Worm (Caenorhabditis elegans): ENCODE results near the gene flp-25.

flp-25 gene

DNA sequence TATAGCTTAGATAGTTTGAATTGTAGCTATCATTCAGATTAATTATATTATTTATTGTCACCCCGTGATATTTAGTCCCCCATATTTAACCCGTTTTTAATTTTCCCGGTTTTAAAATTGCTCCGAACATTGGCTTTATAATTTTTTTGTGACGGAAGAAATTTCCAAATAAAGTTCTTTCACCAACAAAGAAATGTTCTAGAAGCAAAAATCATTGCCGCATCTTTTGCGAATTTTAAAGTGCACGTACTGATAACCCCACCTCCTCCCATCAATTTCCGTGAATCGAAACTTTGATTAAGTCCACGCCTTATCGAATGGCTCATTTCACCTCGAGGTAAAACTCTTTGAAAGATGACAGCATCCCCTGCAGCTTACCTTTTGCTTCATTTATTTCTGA, 36.6 kb upstream of the flp-25 start, which contains the start of gene C40H1.7:
Gene C40H1.7, plus strand, starts transcription at position 301 of the 400 bp plus-strand sequence.
- no peak for TF ChIP-seq elt-3 (tag; optimal IDR thresholded peaks at IDR 0.05)
- no peak for TF ChIP-seq nhr-43 (tag; optimal IDR thresholded peaks at IDR 0.05; ENCODE audit: poor library complexity, severe bottlenecking)
- TF ChIP-seq nhr-11 (tag; optimal IDR thresholded peaks at IDR 0.05), result no peak
- TF ChIP-seq elt-2 (tag; optimal IDR thresholded peaks at IDR 0.05), result peak; percentile 34

ce11 chrIII:9326528-9326927, 34.8 kb upstream of the flp-25 start:
- TF ChIP-seq pqm-1 (tag; optimal IDR thresholded peaks at IDR 0.05) (peak; percentile 99), jun-1 (tag; optimal IDR thresholded peaks at IDR 0.05) (peak; percentile 47), elt-2 (tag; optimal IDR thresholded peaks at IDR 0.05) (peak; percentile 99), pha-4 (tag; optimal IDR thresholded peaks at IDR 0.05) (peak; percentile 42), ztf-11 (tag; optimal IDR thresholded peaks at IDR 0.05) (no peak)

ce11 chrIII:9327910-9328309, 33.4 kb upstream of the flp-25 start:
- no peak for TF ChIP-seq nhr-237 (tag; optimal IDR thresholded peaks at IDR 0.05)
- no peak for TF ChIP-seq hmg-11 (tag; optimal IDR thresholded peaks at IDR 0.05)
- no peak for TF ChIP-seq mdl-1 (tag; optimal IDR thresholded peaks at IDR 0.05)
- no peak for TF ChIP-seq ZK546.5 (tag; optimal IDR thresholded peaks at IDR 0.05)
- no peak for TF ChIP-seq egl-5 (tag; optimal IDR thresholded peaks at IDR 0.05)
- no peak for TF ChIP-seq tbx-2 (tag; optimal IDR thresholded peaks at IDR 0.05)
- TF ChIP-seq ceh-16 (tag; optimal IDR thresholded peaks at IDR 0.05), result no peak
- TF ChIP-seq elt-3 (tag; optimal IDR thresholded peaks at IDR 0.05), result no peak

- TF ChIP-seq jun-1 (tag; optimal IDR thresholded peaks at IDR 0.05) (no peak), nhr-67 (tag; optimal IDR thresholded peaks at IDR 0.05) (no peak)
Observed at ce11 chrIII:9328732-9329131, 32.6 kb upstream of the flp-25 start.

DNA sequence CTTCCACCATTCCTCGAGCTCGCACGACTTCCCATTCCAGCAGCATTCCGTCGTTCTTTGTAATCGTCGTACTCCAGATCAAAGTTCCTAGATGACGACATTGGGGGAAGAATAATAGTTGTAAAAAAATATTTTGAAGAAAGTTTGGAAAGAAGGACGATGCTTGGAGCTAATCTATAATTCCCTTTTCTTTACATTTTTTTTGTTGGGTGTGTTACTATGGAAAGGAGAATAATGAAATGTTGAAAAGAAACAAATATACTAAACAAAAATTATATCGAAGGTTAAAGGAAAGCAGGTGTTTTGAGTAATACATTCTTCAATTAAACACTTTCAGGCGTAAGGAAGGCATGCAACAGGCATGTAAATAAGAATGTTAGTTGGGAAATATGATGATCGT, 32.1 kb upstream of the flp-25 start, which contains the start of gene C40H1.3:
Gene C40H1.3, minus strand, starts transcription at position 101 of the 400 bp plus-strand sequence.
- TF ChIP-seq mdl-1 (tag; optimal IDR thresholded peaks at IDR 0.05) (no peak), elt-3 (tag; optimal IDR thresholded peaks at IDR 0.05) (no peak), ceh-9 (tag; optimal IDR thresholded peaks at IDR 0.05) (no peak), nhr-237 (tag; optimal IDR thresholded peaks at IDR 0.05) (no peak), R02D3.7 (tag; optimal IDR thresholded peaks at IDR 0.05) (no peak), nhr-77 (tag; optimal IDR thresholded peaks at IDR 0.05) (no peak), lin-15B (tag; optimal IDR thresholded peaks at IDR 0.05) (no peak), ceh-82 (tag; optimal IDR thresholded peaks at IDR 0.05) (no peak)

DNA sequence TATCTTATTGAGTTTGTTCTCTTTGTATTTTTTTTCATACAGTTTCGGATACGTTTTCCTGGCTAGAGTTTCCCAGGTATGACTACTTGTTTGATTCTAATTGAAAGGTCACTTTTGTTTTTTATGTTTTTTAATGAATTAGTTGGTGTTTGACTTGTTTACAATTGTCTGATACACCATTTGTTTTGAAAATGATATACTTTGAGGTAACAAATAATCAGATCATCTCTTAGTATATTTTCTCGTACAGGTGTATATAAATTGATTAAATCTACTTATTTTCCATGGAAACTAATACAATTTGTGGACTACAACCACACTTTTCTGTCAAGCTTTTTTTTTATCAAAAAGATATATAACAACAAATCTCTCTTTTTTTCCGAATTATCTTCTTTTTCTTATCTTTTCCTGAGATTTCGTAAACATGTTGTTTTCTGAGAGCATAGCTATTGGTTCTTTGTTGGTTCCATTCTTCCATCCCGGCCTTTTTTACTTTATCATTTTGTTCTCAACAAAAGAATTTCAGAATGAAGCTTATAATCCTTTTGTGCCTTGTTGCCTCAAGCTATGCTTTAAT, 31.4 kb upstream of the flp-25 start, which contains the start of gene ttr-5:
Gene ttr-5, plus strand, starts transcription at position 527 of the 577 bp plus-strand sequence.
- TF ChIP-seq nhr-43 (tag; optimal IDR thresholded peaks at IDR 0.05; ENCODE audit: poor library complexity, severe bottlenecking) (no peak), elt-2 (tag; optimal IDR thresholded peaks at IDR 0.05) (no peak), egl-27 (tag; optimal IDR thresholded peaks at IDR 0.05) (no peak), nhr-237 (tag; optimal IDR thresholded peaks at IDR 0.05) (no peak), tbx-2 (tag; optimal IDR thresholded peaks at IDR 0.05) (no peak), ceh-28 (tag; optimal IDR thresholded peaks at IDR 0.05) (no peak), ceh-82 (tag; optimal IDR thresholded peaks at IDR 0.05) (no peak), skn-1 (tag; optimal IDR thresholded peaks at IDR 0.05) (no peak), nhr-25 (tag; optimal IDR thresholded peaks at IDR 0.05) (no peak), ztf-4 (tag; optimal IDR thresholded peaks at IDR 0.05) (no peak), nhr-28 (tag; optimal IDR thresholded peaks at IDR 0.05) (no peak), R02D3.7 (tag; optimal IDR thresholded peaks at IDR 0.05) (no peak), elt-1 (tag; optimal IDR thresholded peaks at IDR 0.05) (no peak)

ce11 chrIII:9331084-9331564, 30.2 kb upstream of the flp-25 start, which contains the start of gene ufc-1:
ufc-1 (plus strand) TSS chrIII:9331514.
- TF ChIP-seq nhr-67 (tag; optimal IDR thresholded peaks at IDR 0.05), result no peak
- TF ChIP-seq nhr-25 (tag; optimal IDR thresholded peaks at IDR 0.05), result no peak
- no peak for TF ChIP-seq nhr-77 (tag; optimal IDR thresholded peaks at IDR 0.05)
- TF ChIP-seq nhr-237 (tag; optimal IDR thresholded peaks at IDR 0.05), result no peak
- TF ChIP-seq aly-2 (tag; optimal IDR thresholded peaks at IDR 0.05), result no peak
- TF ChIP-seq nfya-1 (tag; optimal IDR thresholded peaks at IDR 0.05; ENCODE audit: insufficient read depth), result peak; percentile 49
- no peak for TF ChIP-seq nhr-28 (tag; optimal IDR thresholded peaks at IDR 0.05)
- no peak for TF ChIP-seq ZK546.5 (tag; optimal IDR thresholded peaks at IDR 0.05)
- TF ChIP-seq daf-12 (tag; optimal IDR thresholded peaks at IDR 0.05), result no peak
- TF ChIP-seq unc-39 (tag; optimal IDR thresholded peaks at IDR 0.05), result no peak
- no peak for TF ChIP-seq tbx-2 (tag; optimal IDR thresholded peaks at IDR 0.05)
- peak; percentile 37 for TF ChIP-seq pha-4 (tag; optimal IDR thresholded peaks at IDR 0.05)
- no peak for TF ChIP-seq nhr-23 (tag; optimal IDR thresholded peaks at IDR 0.05)

Measured in whole organism, L3 larva.